Worm (Caenorhabditis elegans) whole organism, L2 larva: ENCODE results near the gene F10G7.9.

Experiments used
- C34F6.9 ChIP-seq: fragments of 150-350 bp; optimal IDR thresholded peaks from 2 replicates; lab custom pipeline; 2014; ENCODE audit warnings: missing biosample characterization, missing genetic modification characterization
- F13H6.1 ChIP-seq: sonication (generic microtip); optimal IDR thresholded peaks from 2 replicates; lab custom pipeline; 2016; ENCODE audit warnings: missing genetic modification characterization, missing compliant biosample characterization
- R02D3.7 ChIP-seq: fragments of 150-350 bp; optimal IDR thresholded peaks from 2 replicates; lab custom pipeline; 2014; ENCODE audit warnings: missing biosample characterization, missing genetic modification characterization
- Y55F3AM.14 ChIP-seq: fragments of 200-800 bp; sonication (Bioruptor generic); optimal IDR thresholded peaks from 2 replicates; lab custom pipeline; 2018; ENCODE audit warnings: mild to moderate bottlenecking, missing genetic modification characterization, missing compliant biosample characterization
- ZK546.5 ChIP-seq: sonication (generic microtip); optimal IDR thresholded peaks from 2 replicates; lab custom pipeline; 2017; ENCODE audit warnings: missing biosample characterization, missing genetic modification characterization
- aly-2 ChIP-seq: fragments of 150-350 bp; optimal IDR thresholded peaks from 2 replicates; lab custom pipeline; 2014; ENCODE audit warnings: missing biosample characterization, missing genetic modification characterization
- ama-1 ChIP-seq: fragments of 150-350 bp; optimal IDR thresholded peaks from 2 replicates; lab custom pipeline; 2018; ENCODE audit warnings: inconsistent platforms
- ceh-16 ChIP-seq: fragments of 150-350 bp; optimal IDR thresholded peaks from 2 replicates; lab custom pipeline; 2014; ENCODE audit warnings: missing biosample characterization, missing genetic modification characterization
- ceh-82 ChIP-seq: fragments of 150-350 bp; optimal IDR thresholded peaks from 2 replicates; lab custom pipeline; 2014; ENCODE audit warnings: missing biosample characterization, missing genetic modification characterization
- dmd-4 ChIP-seq: sonication (generic microtip); optimal IDR thresholded peaks from 2 replicates; lab custom pipeline; 2017; ENCODE audit warnings: missing biosample characterization, missing genetic modification characterization
- elt-1 ChIP-seq: fragments of 150-350 bp; optimal IDR thresholded peaks from 2 replicates; lab custom pipeline; 2014; ENCODE audit warnings: missing biosample characterization, missing genetic modification characterization
- fos-1 ChIP-seq: fragments of 150-350 bp; optimal IDR thresholded peaks from 2 replicates; lab custom pipeline; 2014; ENCODE audit warnings: missing biosample characterization, missing genetic modification characterization
- gmeb-1 ChIP-seq: fragments of 150-350 bp; optimal IDR thresholded peaks from 2 replicates; lab custom pipeline; 2014; ENCODE audit warnings: missing biosample characterization, missing genetic modification characterization
- lin-11 ChIP-seq: fragments of 150-350 bp; sonication (generic microtip); optimal IDR thresholded peaks from 2 replicates; lab custom pipeline; 2014; ENCODE audit warnings: missing biosample characterization, missing genetic modification characterization, inconsistent platforms, mixed read lengths
- lin-39 ChIP-seq: fragments of 150-350 bp; optimal IDR thresholded peaks from 2 replicates; lab custom pipeline; 2014; ENCODE audit warnings: missing biosample characterization, missing genetic modification reagents, missing genetic modification characterization
- mab-5 ChIP-seq: fragments of 150-350 bp; optimal IDR thresholded peaks from 2 replicates; lab custom pipeline; 2014; ENCODE audit warnings: missing biosample characterization, missing genetic modification characterization
- mbf-1 ChIP-seq: sonication (generic microtip); optimal IDR thresholded peaks from 2 replicates; lab custom pipeline; 2017; ENCODE audit warnings: missing biosample characterization, missing genetic modification characterization
- mdl-1 ChIP-seq, 2 experiments: fragments of 150-350 bp in 1 of 2; sonication (generic microtip) in 1 of 2; optimal IDR thresholded peaks; 2 replicates each; lab custom pipeline; 2017; ENCODE audit warnings: missing biosample characterization in 2 of 2, missing genetic modification characterization in 2 of 2
- nhr-10 ChIP-seq: sonication (generic microtip); optimal IDR thresholded peaks from 2 replicates; lab custom pipeline; 2017; ENCODE audit warnings: missing biosample characterization, missing genetic modification characterization
- nhr-11 ChIP-seq: fragments of 150-350 bp; optimal IDR thresholded peaks from 2 replicates; lab custom pipeline; 2014; ENCODE audit warnings: missing biosample characterization, missing genetic modification characterization
- nhr-12 ChIP-seq: fragments of 150-350 bp; optimal IDR thresholded peaks from 2 replicates; lab custom pipeline; 2014; ENCODE audit warnings: missing biosample characterization, missing genetic modification characterization
- nhr-129 ChIP-seq: fragments of 150-350 bp; optimal IDR thresholded peaks from 2 replicates; lab custom pipeline; 2014; ENCODE audit warnings: missing biosample characterization, missing genetic modification characterization
- nhr-237 ChIP-seq: fragments of 150-350 bp; optimal IDR thresholded peaks from 2 replicates; lab custom pipeline; 2014; ENCODE audit warnings: missing biosample characterization, missing genetic modification characterization
- nhr-25 ChIP-seq: fragments of 150-350 bp; sonication (generic microtip); optimal IDR thresholded peaks from 3 replicates; lab custom pipeline; 2014; ENCODE audit warnings: missing biosample characterization, missing genetic modification characterization
- nhr-6 ChIP-seq: fragments of 150-350 bp; optimal IDR thresholded peaks from 2 replicates; lab custom pipeline; 2014; ENCODE audit warnings: missing biosample characterization, missing genetic modification characterization
- nhr-77 ChIP-seq: fragments of 150-350 bp; optimal IDR thresholded peaks from 2 replicates; lab custom pipeline; 2014; ENCODE audit warnings: missing biosample characterization, missing genetic modification characterization
- peb-1 ChIP-seq: fragments of 150-350 bp; optimal IDR thresholded peaks from 2 replicates; lab custom pipeline; 2014; ENCODE audit warnings: missing biosample characterization, missing genetic modification characterization
- sem-4 ChIP-seq: fragments of 150-350 bp; optimal IDR thresholded peaks from 2 replicates; lab custom pipeline; 2014; ENCODE audit warnings: missing biosample characterization, missing genetic modification reagents, missing genetic modification characterization
- sma-3 ChIP-seq: sonication (generic microtip); optimal IDR thresholded peaks from 2 replicates; lab custom pipeline; 2016; ENCODE audit warnings: missing genetic modification reagents, missing genetic modification characterization, missing compliant biosample characterization
- sma-9 ChIP-seq, 2 experiments: fragments of 150-350 bp in 1 of 2; sonication (generic microtip) in 1 of 2; optimal IDR thresholded peaks; 2 replicates each; lab custom pipeline; 2014 to 2016; ENCODE audit warnings: missing genetic modification characterization in 2 of 2, mild to moderate bottlenecking in 1 of 2, missing biosample characterization in 1 of 2, missing compliant biosample characterization in 1 of 2, missing genetic modification reagents in 1 of 2, moderate library complexity in 1 of 2
- snpc-4 ChIP-seq: fragments of 150-350 bp; optimal IDR thresholded peaks from 2 replicates; lab custom pipeline; 2014; ENCODE audit warnings: missing biosample characterization, missing genetic modification characterization
- unc-39 ChIP-seq: fragments of 150-350 bp; optimal IDR thresholded peaks from 2 replicates; lab custom pipeline; 2014; ENCODE audit warnings: missing biosample characterization, missing genetic modification characterization
- unc-55 ChIP-seq: fragments of 150-350 bp; sonication (generic microtip); optimal IDR thresholded peaks from 3 replicates; lab custom pipeline; 2014; ENCODE audit warnings: missing biosample characterization, missing genetic modification reagents, missing genetic modification characterization
- unc-62 ChIP-seq: fragments of 150-350 bp; optimal IDR thresholded peaks from 2 replicates; lab custom pipeline; 2014; ENCODE audit warnings: missing biosample characterization, missing genetic modification reagents, missing genetic modification characterization
- zag-1 ChIP-seq: fragments of 150-350 bp; optimal IDR thresholded peaks from 2 replicates; lab custom pipeline; 2014; ENCODE audit warnings: missing biosample characterization, missing genetic modification characterization
- ztf-11 ChIP-seq: sonication (generic microtip); optimal IDR thresholded peaks from 2 replicates; lab custom pipeline; 2017; ENCODE audit warnings: missing biosample characterization, missing genetic modification characterization

The F10G7.9 gene

DNA sequence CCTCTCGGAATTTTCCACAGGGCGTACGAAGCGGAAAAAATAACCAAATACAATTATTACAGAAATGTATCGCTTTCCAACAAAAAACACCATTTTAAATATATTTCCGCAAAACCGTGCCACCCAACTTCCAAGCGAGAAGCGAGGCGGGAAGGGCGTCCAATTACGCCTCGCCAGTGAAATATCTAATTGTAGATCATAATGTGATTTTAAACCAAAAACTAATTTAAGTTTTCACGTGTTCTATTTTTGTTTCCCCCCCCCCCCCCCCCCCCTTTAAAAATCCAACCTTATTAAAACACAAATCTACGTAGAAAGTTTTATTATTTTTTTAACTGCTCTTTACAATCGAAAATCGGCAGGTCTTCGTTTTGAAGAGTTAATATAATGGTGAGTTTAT is 16.8 kb downstream of the F10G7.9 start, which contains the start of gene F10G7.12:
TSS of gene F10G7.12 (plus strand) at position 301 of the 400 bp plus-strand sequence.
- no peak for TF ChIP-seq nhr-77 (tag; lab: Kevin White, UChicago)
- TF ChIP-seq nhr-10 (tag; lab: Kevin White, UChicago) = no peak
- TF ChIP-seq snpc-4 = no peak
- TF ChIP-seq aly-2 (tag; lab: Kevin White, UChicago) = no peak
- no peak for TF ChIP-seq ZK546.5
- TF ChIP-seq C34F6.9 (tag; lab: Kevin White, UChicago) = no peak
- no peak for TF ChIP-seq Y55F3AM.14
- TF ChIP-seq unc-62 (GFP tag; lab: Kevin White, UChicago) = no peak
- TF ChIP-seq sma-3 = no peak
- no peak for TF ChIP-seq ztf-11 (tag; lab: Kevin White, UChicago)
- no peak for TF ChIP-seq F13H6.1
- no peak for TF ChIP-seq dmd-4
- TF ChIP-seq, all 48 proteins: peak for 0

DNA sequence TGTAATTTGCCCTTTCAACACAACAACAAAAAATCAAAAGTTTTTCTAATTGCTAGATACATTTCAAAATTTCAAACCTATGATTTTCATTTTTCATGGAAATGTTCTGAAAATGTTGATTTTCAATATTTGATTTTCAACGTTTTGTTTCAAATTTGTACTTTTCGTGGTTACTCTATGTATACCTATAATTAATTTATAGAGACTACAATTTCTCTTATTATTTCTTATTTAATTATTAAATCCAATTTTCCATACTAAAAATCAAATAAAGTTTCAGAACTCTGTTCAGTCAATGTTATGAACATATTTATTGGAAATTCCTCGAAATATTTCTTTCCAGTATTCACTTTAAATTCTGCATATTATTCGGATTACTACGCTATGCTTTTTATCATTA is 19.3 kb downstream of the F10G7.9 start, which contains the start of gene sre-39:
TSS of gene sre-39 (plus strand) at position 301 of the 400 bp plus-strand sequence.
- no peak for TF ChIP-seq nhr-129
- no peak for TF ChIP-seq nhr-237 (tag; lab: Kevin White, UChicago)
- TF ChIP-seq lin-39 = no peak
- TF ChIP-seq Y55F3AM.14 = no peak
- no peak for TF ChIP-seq gmeb-1
- TF ChIP-seq peb-1 (tag; lab: Kevin White, UChicago) = no peak
- no peak for TF ChIP-seq R02D3.7 (tag; lab: Kevin White, UChicago)
- no peak for TF ChIP-seq mdl-1 (tag; optimal IDR thresholded peaks at IDR 0.05; lab: Kevin White, UChicago)
- TF ChIP-seq unc-62 (GFP tag; lab: Kevin White, UChicago) = no peak
- TF ChIP-seq ceh-16 (tag; lab: Kevin White, UChicago) = no peak
- no peak for TF ChIP-seq sma-9 (GFP tag; optimal IDR thresholded peaks at IDR 0.05; lab: Kevin White, UChicago)
- TF ChIP-seq sma-9 (tag; optimal IDR thresholded peaks at IDR 0.05; lab: Kevin White, UChicago) = no peak
- TF ChIP-seq elt-1 (tag; lab: Kevin White, UChicago) = no peak
- TF ChIP-seq nhr-6 (tag; lab: Kevin White, UChicago) = no peak
- TF ChIP-seq ZK546.5 = no peak
- TF ChIP-seq nhr-77 (tag; lab: Kevin White, UChicago) = no peak
- no peak for TF ChIP-seq F13H6.1
- TF ChIP-seq nhr-12 = no peak
- TF ChIP-seq unc-39 = no peak
- no peak for TF ChIP-seq mbf-1 (tag; lab: Kevin White, UChicago)

DNA sequence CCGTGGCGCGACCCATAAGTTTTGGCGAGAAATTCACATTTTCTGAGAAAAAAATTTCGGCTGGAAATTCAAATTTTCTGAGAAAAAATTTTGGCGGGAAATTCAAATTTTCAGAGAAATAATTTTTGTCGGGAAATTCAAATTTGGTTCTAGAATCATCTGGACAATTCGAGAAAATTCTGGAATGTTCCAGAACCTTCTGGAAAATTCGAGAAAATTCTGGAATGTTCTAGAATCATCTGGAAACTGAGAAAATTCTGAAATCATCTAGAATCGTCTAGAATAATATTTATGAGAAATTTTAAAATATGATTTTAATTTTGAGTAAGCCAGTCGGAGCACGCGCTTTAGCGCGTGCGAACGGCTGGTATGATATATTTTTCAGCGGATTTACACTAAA is 21.4 kb downstream of the F10G7.9 start:
- TF ChIP-seq mdl-1 (tag; optimal IDR thresholded peaks at IDR 0.05; lab: Kevin White, UChicago) = no peak
- TF ChIP-seq sma-3 = no peak
- TF ChIP-seq lin-39 = no peak
- no peak for TF ChIP-seq ZK546.5
- no peak for TF ChIP-seq nhr-77 (tag; lab: Kevin White, UChicago)
- no peak for TF ChIP-seq unc-55
- TF ChIP-seq ama-1 (lab: Kevin White, UChicago) = no peak
- TF ChIP-seq F13H6.1 = no peak
- TF ChIP-seq, all 48 proteins: peak for 0

DNA sequence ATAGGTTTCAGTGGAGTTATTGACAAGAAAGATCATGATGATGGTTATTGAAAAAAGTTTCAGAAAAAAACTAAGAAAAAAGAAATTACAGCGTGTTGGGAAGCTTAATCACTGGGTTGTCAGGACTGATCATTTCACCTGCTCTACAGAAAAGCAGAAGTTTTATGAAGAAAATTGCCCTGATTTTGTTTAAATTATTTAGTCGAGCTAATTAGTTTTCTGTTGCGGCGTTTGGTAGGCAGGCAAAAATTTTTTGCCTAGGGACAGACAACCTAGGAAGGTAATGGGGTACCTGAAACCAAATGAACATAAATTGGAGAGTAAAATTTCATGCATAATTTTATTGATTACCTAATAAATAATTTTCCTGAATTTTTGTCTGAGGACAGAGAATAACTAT is 22.6 kb downstream of the F10G7.9 start, which contains the start of gene sre-40:
TSS of gene sre-40 (minus strand) at position 101 of the 400 bp plus-strand sequence.
- TF ChIP-seq nhr-6 (tag; lab: Kevin White, UChicago) (no peak), nhr-25 (tag; lab: Kevin White, UChicago) (no peak), nhr-77 (tag; lab: Kevin White, UChicago) (no peak), nhr-10 (tag; lab: Kevin White, UChicago) (no peak), lin-11 (tag; lab: Kevin White, UChicago) (no peak), ZK546.5 (no peak), elt-1 (tag; lab: Kevin White, UChicago) (no peak), ceh-82 (tag; lab: Kevin White, UChicago) (no peak), unc-62 (GFP tag; lab: Kevin White, UChicago) (no peak), nhr-11 (no peak), zag-1 (tag; lab: Kevin White, UChicago) (no peak), fos-1 (tag; lab: Kevin White, UChicago) (no peak), ama-1 (lab: Kevin White, UChicago) (no peak), R02D3.7 (tag; lab: Kevin White, UChicago) (no peak), mbf-1 (tag; lab: Kevin White, UChicago) (no peak), mab-5 (tag; lab: Kevin White, UChicago) (no peak), sem-4 (tag; lab: Kevin White, UChicago) (no peak), F13H6.1 (no peak)
